Fruit fly (Drosophila melanogaster) whole organism, embryonic: ENCODE results near the gene MRP.

Experiments
- Atf6 ChIP-seq: fragments of 200-800 bp; sonication (Bioruptor generic); IDR thresholded peaks from 2 replicates; pipeline ENCODE4 v1.3.6; 2022; ENCODE audit warnings: missing biosample characterization, missing genetic modification characterization
- Bteb2 ChIP-seq: fragments of 200-800 bp; sonication (Bioruptor generic); optimal IDR thresholded peaks from 2 replicates; lab custom pipeline; 2016; ENCODE audit warnings: missing biosample characterization, missing genetic modification characterization
- CG11723 ChIP-seq: fragments of 200-800 bp; sonication (Bioruptor generic); optimal IDR thresholded peaks from 2 replicates; lab custom pipeline; 2017; ENCODE audit warnings: missing biosample characterization, mild to moderate bottlenecking, missing genetic modification characterization
- CG12942 ChIP-seq: fragments of 200-800 bp; sonication (Bioruptor generic); optimal IDR thresholded peaks from 3 replicates; lab custom pipeline; 2016; ENCODE audit warnings: missing biosample characterization, missing genetic modification characterization
- CG15514 ChIP-seq: fragments of 200-800 bp; sonication (Bioruptor generic); optimal IDR thresholded peaks from 3 replicates; lab custom pipeline; 2017; ENCODE audit warnings: missing biosample characterization, missing genetic modification characterization, mild to moderate bottlenecking, moderate library complexity, missing genetic modification reagents
- CG18262 ChIP-seq: fragments of 200-800 bp; optimal IDR thresholded peaks from 3 replicates; lab custom pipeline; 2019; ENCODE audit warnings: missing biosample characterization, mild to moderate bottlenecking, missing genetic modification characterization, moderate library complexity
- CG2116 ChIP-seq: fragments of 200-800 bp; sonication (Bioruptor generic); optimal IDR thresholded peaks from 3 replicates; lab custom pipeline; 2018; ENCODE audit warnings: missing biosample characterization, mild to moderate bottlenecking, missing genetic modification characterization
- CG31365 ChIP-seq: fragments of 200-800 bp; sonication (Bioruptor generic); optimal IDR thresholded peaks from 2 replicates; lab custom pipeline; 2018; ENCODE audit warnings: missing biosample characterization, mild to moderate bottlenecking, missing genetic modification characterization
- CG4404 ChIP-seq: fragments of 200-800 bp; sonication (Bioruptor generic); IDR thresholded peaks from 2 replicates; pipeline ENCODE4 v1.3.6; 2022; ENCODE audit warnings: missing biosample characterization, missing genetic modification characterization
- CG5953 ChIP-seq: fragments of 200-800 bp; sonication (Bioruptor generic); IDR thresholded peaks from 2 replicates; pipeline ENCODE4 v1.3.6; 2022; ENCODE audit warnings: missing biosample characterization, missing genetic modification characterization
- CG6175 ChIP-seq: fragments of 200-800 bp; sonication (Bioruptor generic); IDR thresholded peaks from 3 replicates; pipeline ENCODE4 v1.3.6; 2022; ENCODE audit warnings: missing biosample characterization, missing genetic modification characterization
- CG7928 ChIP-seq: fragments of 200-800 bp; sonication (Bioruptor generic); optimal IDR thresholded peaks from 2 replicates; lab custom pipeline; 2017; ENCODE audit warnings: missing biosample characterization, mild to moderate bottlenecking, missing genetic modification characterization
- CG7987 ChIP-seq: fragments of 200-800 bp; sonication (Bioruptor generic); optimal IDR thresholded peaks from 2 replicates; lab custom pipeline; 2018; ENCODE audit warnings: missing biosample characterization, mild to moderate bottlenecking, missing genetic modification characterization, moderate library complexity
- CG8089 ChIP-seq: fragments of 200-800 bp; sonication (Bioruptor generic); optimal IDR thresholded peaks from 3 replicates; lab custom pipeline; 2016; ENCODE audit warnings: missing biosample characterization, missing genetic modification characterization
- CG8290 ChIP-seq, 3 experiments: fragments of 200-800 bp; sonication (Bioruptor generic); optimal IDR thresholded peaks; 2 replicates each; lab custom pipeline; 2016 to 2019; ENCODE audit warnings: missing biosample characterization in 3 of 3, missing genetic modification characterization in 3 of 3, mild to moderate bottlenecking in 2 of 3, moderate library complexity in 1 of 3
- CG8388 ChIP-seq: fragments of 200-800 bp; sonication (Bioruptor generic); optimal IDR thresholded peaks from 2 replicates; lab custom pipeline; 2019; ENCODE audit warnings: missing biosample characterization, mild to moderate bottlenecking, missing genetic modification characterization, moderate library complexity
- CG8765 ChIP-seq: fragments of 200-800 bp; sonication (Bioruptor generic); IDR thresholded peaks from 2 replicates; pipeline ENCODE4 v1.3.6; 2022; ENCODE audit warnings: missing biosample characterization, missing genetic modification characterization
- CG8944 ChIP-seq: fragments of 200-800 bp; sonication (Bioruptor generic); optimal IDR thresholded peaks from 3 replicates; lab custom pipeline; 2016; ENCODE audit warnings: missing biosample characterization, missing genetic modification characterization
- CG9215 ChIP-seq: fragments of 200-800 bp; sonication (Bioruptor generic); IDR thresholded peaks from 2 replicates; pipeline ENCODE4 v1.3.6; 2022; ENCODE audit warnings: missing biosample characterization, missing genetic modification characterization
- Camta ChIP-seq: fragments of 200-800 bp; sonication (Bioruptor generic); optimal IDR thresholded peaks from 2 replicates; lab custom pipeline; 2016; ENCODE audit warnings: missing biosample characterization, missing genetic modification characterization
- Chrac-16 ChIP-seq: fragments of 200-800 bp; sonication (Bioruptor generic); optimal IDR thresholded peaks from 3 replicates; lab custom pipeline; 2016; ENCODE audit warnings: missing biosample characterization, missing genetic modification characterization
- CkIIα-i1 ChIP-seq: fragments of 200-800 bp; sonication (Bioruptor generic); IDR thresholded peaks from 2 replicates; pipeline ENCODE4 v1.3.6; 2022; ENCODE audit warnings: missing biosample characterization, missing genetic modification characterization
- Lpt ChIP-seq: fragments of >200 bp; optimal IDR thresholded peaks from 2 replicates; lab custom pipeline; 2018; ENCODE audit warnings: missing biosample characterization, missing genetic modification characterization
- NfI ChIP-seq: fragments of 200-800 bp; sonication (Bioruptor generic); optimal IDR thresholded peaks from 3 replicates; lab custom pipeline; 2018; ENCODE audit warnings: missing biosample characterization, mild to moderate bottlenecking, missing genetic modification characterization, moderate library complexity
- Oli ChIP-seq: fragments of 200-800 bp; sonication (Bioruptor generic); optimal IDR thresholded peaks from 2 replicates; lab custom pipeline; 2018; ENCODE audit warnings: missing biosample characterization, mild to moderate bottlenecking, missing genetic modification characterization, moderate library complexity
- Opbp ChIP-seq: fragments of 200-800 bp; sonication (Bioruptor generic); IDR thresholded peaks from 3 replicates; pipeline ENCODE4 v1.3.6; 2022; ENCODE audit warnings: missing biosample characterization, missing genetic modification characterization; ENCODE audit not compliant: partially characterized antibody
- Ptx1 ChIP-seq: fragments of 200-800 bp; sonication (Bioruptor generic); IDR thresholded peaks from 2 replicates; pipeline ENCODE4 v1.3.6; 2022; ENCODE audit warnings: missing biosample characterization, missing genetic modification characterization
- Rx ChIP-seq: fragments of 200-800 bp; sonication (Bioruptor generic); IDR thresholded peaks from 2 replicates; pipeline ENCODE4 v1.3.6; 2022; ENCODE audit warnings: missing biosample characterization, missing genetic modification characterization
- Spps ChIP-seq: fragments of 200-800 bp; sonication (Bioruptor generic); optimal IDR thresholded peaks from 2 replicates; lab custom pipeline; 2018; ENCODE audit warnings: missing biosample characterization, mild to moderate bottlenecking, missing genetic modification characterization
- ab ChIP-seq: fragments of 200-800 bp; sonication (Bioruptor generic); optimal IDR thresholded peaks from 2 replicates; lab custom pipeline; 2016; ENCODE audit warnings: missing biosample characterization, missing genetic modification characterization
- bcd ChIP-seq: fragments of 200-800 bp; sonication (Bioruptor generic); optimal IDR thresholded peaks from 2 replicates; lab custom pipeline; 2017; ENCODE audit warnings: missing biosample characterization, mild to moderate bottlenecking, missing genetic modification characterization
- bsh ChIP-seq, 2 experiments: fragments of 200-800 bp; sonication (Bioruptor generic); optimal IDR thresholded peaks; 2 replicates each; lab custom pipeline; 2017 to 2018; ENCODE audit warnings: mild to moderate bottlenecking in 2 of 2, missing biosample characterization in 2 of 2, missing genetic modification characterization in 2 of 2, moderate library complexity in 1 of 2
- insv ChIP-seq, 2 experiments: fragments of 200-800 bp; sonication (Bioruptor generic); optimal IDR thresholded peaks; 3 replicates each; lab custom pipeline; 2016 to 2018; ENCODE audit warnings: missing biosample characterization in 2 of 2, missing genetic modification characterization in 2 of 2
- jumu ChIP-seq: fragments of 200-800 bp; sonication (Bioruptor generic); optimal IDR thresholded peaks from 3 replicates; lab custom pipeline; 2016; ENCODE audit warnings: missing biosample characterization, missing genetic modification characterization
- kni ChIP-seq: fragments of 200-800 bp; sonication (Bioruptor generic); optimal IDR thresholded peaks from 3 replicates; lab custom pipeline; 2017; ENCODE audit warnings: mild to moderate bottlenecking, missing biosample characterization, missing genetic modification reagents, missing genetic modification characterization
- lab ChIP-seq: fragments of 200-800 bp; sonication (Bioruptor generic); optimal IDR thresholded peaks from 3 replicates; lab custom pipeline; 2017; ENCODE audit warnings: missing biosample characterization, missing genetic modification characterization, mild to moderate bottlenecking, moderate library complexity, missing genetic modification reagents
- nau ChIP-seq: fragments of 200-800 bp; sonication (Bioruptor generic); optimal IDR thresholded peaks from 3 replicates; lab custom pipeline; 2017; ENCODE audit warnings: missing biosample characterization, mild to moderate bottlenecking, missing genetic modification characterization, missing genetic modification reagents
- nerfin-1 ChIP-seq: fragments of 200-800 bp; sonication (Bioruptor generic); optimal IDR thresholded peaks from 3 replicates; lab custom pipeline; 2019; ENCODE audit warnings: missing biosample characterization, mild to moderate bottlenecking, missing genetic modification characterization, moderate library complexity
- pfk ChIP-seq: fragments of 200-800 bp; sonication (Bioruptor generic); optimal IDR thresholded peaks from 2 replicates; lab custom pipeline; 2018; ENCODE audit warnings: missing biosample characterization, mild to moderate bottlenecking, missing genetic modification characterization, moderate library complexity
- pita ChIP-seq: fragments of 200-800 bp; sonication (Bioruptor generic); optimal IDR thresholded peaks from 2 replicates; lab custom pipeline; 2017; ENCODE audit warnings: missing biosample characterization, mild to moderate bottlenecking, missing genetic modification characterization
- shn ChIP-seq: fragments of 200-800 bp; sonication (Bioruptor generic); optimal IDR thresholded peaks from 3 replicates; lab custom pipeline; 2016; ENCODE audit warnings: missing biosample characterization, missing genetic modification characterization
- sim ChIP-seq: fragments of 200-800 bp; sonication (Bioruptor generic); IDR thresholded peaks from 2 replicates; pipeline ENCODE4 v1.3.6; 2022; ENCODE audit warnings: missing biosample characterization, missing genetic modification characterization
- sima ChIP-seq: fragments of 200-800 bp; sonication (Bioruptor generic); optimal IDR thresholded peaks from 2 replicates; lab custom pipeline; 2016; ENCODE audit warnings: missing biosample characterization, missing genetic modification characterization
- sna ChIP-seq: fragments of 200-800 bp; sonication (Bioruptor generic); IDR thresholded peaks from 2 replicates; pipeline ENCODE4 v1.3.6; 2022; ENCODE audit warnings: missing biosample characterization, missing genetic modification characterization; ENCODE audit not compliant: partially characterized antibody
- sqz ChIP-seq: fragments of 200-800 bp; sonication (Bioruptor generic); optimal IDR thresholded peaks from 3 replicates; lab custom pipeline; 2018; ENCODE audit warnings: missing biosample characterization, mild to moderate bottlenecking, missing genetic modification characterization
- stc ChIP-seq: fragments of 200-800 bp; sonication (Bioruptor generic); IDR thresholded peaks from 2 replicates; pipeline ENCODE4 v1.3.6; 2022; ENCODE audit warnings: missing biosample characterization, missing genetic modification characterization
- stwl ChIP-seq: fragments of 200-800 bp; sonication (Bioruptor generic); optimal IDR thresholded peaks from 3 replicates; lab custom pipeline; 2018; ENCODE audit warnings: missing biosample characterization, mild to moderate bottlenecking, missing genetic modification characterization, moderate library complexity
- tin ChIP-seq: fragments of 200-800 bp; sonication (Bioruptor generic); optimal IDR thresholded peaks from 3 replicates; lab custom pipeline; 2016; ENCODE audit warnings: missing biosample characterization, missing genetic modification characterization
- vvl ChIP-seq: fragments of 200-800 bp; sonication (Bioruptor generic); IDR thresholded peaks from 2 replicates; pipeline ENCODE4 v1.3.6; 2022; ENCODE audit warnings: missing biosample characterization, missing genetic modification characterization
- zfh2 ChIP-seq: fragments of 200-800 bp; sonication (Bioruptor generic); optimal IDR thresholded peaks from 2 replicates; lab custom pipeline; 2016; ENCODE audit warnings: missing biosample characterization, missing genetic modification characterization

MRP gene

DNA sequence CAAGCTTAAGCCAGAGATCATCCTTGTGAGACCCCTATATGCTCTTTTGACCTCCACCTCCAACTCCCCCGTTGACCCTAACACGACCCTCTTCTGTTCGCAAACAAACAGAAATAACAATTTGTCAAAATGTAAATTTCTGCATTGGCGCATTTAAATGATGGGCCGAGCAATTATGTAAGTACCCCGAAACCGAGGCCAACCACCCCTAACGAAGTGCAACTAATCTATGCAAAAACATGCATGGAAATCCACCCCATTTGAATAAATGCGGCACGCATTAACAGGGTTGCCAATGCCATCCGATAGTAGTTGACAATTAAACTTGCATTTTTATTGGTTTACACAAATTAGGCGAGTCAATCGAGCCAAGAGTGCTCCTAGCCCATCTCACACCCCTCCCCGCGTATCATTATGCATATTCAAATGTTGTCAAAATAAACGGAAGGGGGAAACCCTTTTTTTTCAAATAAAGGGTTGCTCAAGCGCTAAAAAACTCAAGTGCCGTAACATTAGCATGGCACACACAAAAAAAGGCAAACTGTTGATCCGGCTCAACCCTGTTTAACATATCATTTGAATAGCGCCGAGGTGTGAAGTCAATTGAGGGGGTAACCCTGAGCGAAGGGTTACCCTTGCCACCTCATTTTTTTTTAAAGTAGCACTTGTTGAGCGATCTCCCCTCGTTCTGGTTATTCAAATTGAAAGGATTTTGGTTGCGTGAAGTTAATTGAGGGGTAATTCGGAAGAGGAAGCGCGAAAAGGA is 37.1 kb upstream of the MRP start (continued):
- TF ChIP-seq CG8388 (GFP tag; lab: Kevin White, UChicago) (no peak), CG8290 (GFP tag; optimal IDR thresholded peaks at IDR 0.05; lab: Kevin White, UChicago) (no peak), CG8290 (tag; optimal IDR thresholded peaks at IDR 0.05; lab: Kevin White, UChicago) (no peak), Chrac-16 (no peak), tin (GFP tag; lab: Kevin White, UChicago) (no peak), Opbp (GFP tag; lab: Robert Waterston, UW) (no peak), CG12942 (GFP tag; lab: Kevin White, UChicago) (no peak), sim (no peak), CG4404 (GFP tag; lab: Robert Waterston, UW) (no peak), CG7928 (GFP tag; lab: Kevin White, UChicago) (no peak), jumu (GFP tag; lab: Kevin White, UChicago) (no peak), vvl (GFP tag; lab: Robert Waterston, UW) (peak; percentile 77), CG11723 (GFP tag; lab: Kevin White, UChicago) (no peak), stwl (tag; lab: Kevin White, UChicago) (peak; percentile 25), shn (no peak), nau (GFP tag; lab: Kevin White, UChicago) (no peak), bsh (GFP tag; optimal IDR thresholded peaks at IDR 0.05; lab: Kevin White, UChicago) (peak in 1 of 2 experiments; percentile 6), CG6175 (GFP tag; lab: Robert Waterston, UW) (no peak), CG8089 (GFP tag; lab: Kevin White, UChicago) (no peak), Camta (GFP tag; lab: Kevin White, UChicago) (no peak), Rx (GFP tag; lab: Robert Waterston, UW) (no peak), lab (GFP tag; lab: Kevin White, UChicago) (no peak), CG8765 (GFP tag; lab: Robert Waterston, UW) (no peak), kni (GFP tag; lab: Kevin White, UChicago) (peak; percentile 45), zfh2 (no peak), pita (GFP tag; lab: Kevin White, UChicago) (no peak), CG8944 (GFP tag; lab: Kevin White, UChicago) (no peak), Lpt (GFP tag; lab: Kevin White, UChicago) (no peak), sima (no peak), nerfin-1 (peak; percentile 25), CG5953 (GFP tag; lab: Robert Waterston, UW) (no peak), ab (GFP tag; lab: Kevin White, UChicago) (no peak), CG7987 (GFP tag; lab: Kevin White, UChicago) (no peak), Atf6 (no peak), pfk (GFP tag; lab: Kevin White, UChicago) (no peak), CG15514 (no peak), CG18262 (tag; lab: Kevin White, UChicago) (peak; percentile 9), Oli (tag; lab: Kevin White, UChicago) (no peak), CG2116 (GFP tag; lab: Kevin White, UChicago) (no peak), Spps (tag; lab: Kevin White, UChicago) (no peak), bcd (GFP tag; lab: Kevin White, UChicago) (no peak), sna (GFP tag; lab: Robert Waterston, UW) (no peak), Bteb2 (GFP tag; lab: Kevin White, UChicago) (no peak), CG31365 (tag; lab: Kevin White, UChicago) (no peak), CG9215 (GFP tag; lab: Robert Waterston, UW) (no peak), NfI (no peak), stc (GFP tag; lab: Robert Waterston, UW) (no peak), sqz (peak; percentile 92), CkIIα-i1 (GFP tag; lab: Robert Waterston, UW) (no peak), insv (GFP tag; optimal IDR thresholded peaks at IDR 0.05; lab: Kevin White, UChicago) (no peak), Ptx1 (GFP tag; lab: Robert Waterston, UW) (no peak)
